Fruit fly (Drosophila melanogaster) whole organism, embryonic: ENCODE measurements around the gene CG18675.

ENCODE experiments used
- Adf1 ChIP-seq: fragments of 200-800 bp; sonication (Bioruptor generic); IDR thresholded peaks from 2 replicates; pipeline ENCODE4 v1.3.6; 2022; ENCODE audit warnings: missing biosample characterization, missing genetic modification characterization
- B-H2 ChIP-seq: fragments of 200-800 bp; sonication (Bioruptor generic); optimal IDR thresholded peaks from 2 replicates; lab custom pipeline; 2018; ENCODE audit warnings: missing biosample characterization, mild to moderate bottlenecking, missing genetic modification characterization
- CG10431 ChIP-seq: fragments of 200-800 bp; sonication (Bioruptor generic); optimal IDR thresholded peaks from 3 replicates; lab custom pipeline; 2018; ENCODE audit warnings: missing biosample characterization, mild to moderate bottlenecking, missing genetic modification characterization
- CG13287 ChIP-seq: fragments of 200-800 bp; sonication (Bioruptor generic); IDR thresholded peaks from 2 replicates; pipeline ENCODE4 v1.3.6; 2022; ENCODE audit warnings: missing biosample characterization, missing genetic modification characterization; ENCODE audit not compliant: partially characterized antibody
- CG14710 ChIP-seq: fragments of 200-800 bp; sonication (Bioruptor generic); optimal IDR thresholded peaks from 3 replicates; lab custom pipeline; 2019; ENCODE audit warnings: missing biosample characterization, mild to moderate bottlenecking, missing genetic modification characterization, moderate library complexity
- CG15514 ChIP-seq: fragments of 200-800 bp; sonication (Bioruptor generic); optimal IDR thresholded peaks from 3 replicates; lab custom pipeline; 2017; ENCODE audit warnings: missing biosample characterization, missing genetic modification characterization, mild to moderate bottlenecking, moderate library complexity, missing genetic modification reagents
- CG17186 ChIP-seq: fragments of 200-800 bp; sonication (Bioruptor generic); optimal IDR thresholded peaks from 3 replicates; lab custom pipeline; 2017; ENCODE audit warnings: missing biosample characterization, missing genetic modification reagents, missing genetic modification characterization
- CG2889 ChIP-seq: fragments of 200-800 bp; sonication (Bioruptor generic); IDR thresholded peaks from 3 replicates; pipeline ENCODE4 v1.3.6; 2022; ENCODE audit warnings: missing biosample characterization, missing genetic modification characterization
- CG3838 ChIP-seq: fragments of 200-800 bp; sonication (Bioruptor generic); optimal IDR thresholded peaks from 3 replicates; lab custom pipeline; 2016; ENCODE audit warnings: missing biosample characterization, missing genetic modification characterization
- CG4730 ChIP-seq: fragments of 200-800 bp; sonication (Bioruptor generic); IDR thresholded peaks from 2 replicates; pipeline ENCODE4 v1.3.6; 2022; ENCODE audit warnings: missing biosample characterization, missing genetic modification characterization
- CG6689 ChIP-seq: fragments of 200-800 bp; sonication (Bioruptor generic); IDR thresholded peaks from 2 replicates; pipeline ENCODE4 v1.3.6; 2022; ENCODE audit warnings: missing biosample characterization, missing genetic modification characterization
- CG6854 ChIP-seq: fragments of 200-800 bp; sonication (Bioruptor generic); optimal IDR thresholded peaks from 3 replicates; lab custom pipeline; 2017; ENCODE audit warnings: missing biosample characterization, mild to moderate bottlenecking, missing genetic modification characterization
- CG7786 ChIP-seq: fragments of 200-800 bp; sonication (Bioruptor generic); optimal IDR thresholded peaks from 2 replicates; lab custom pipeline; 2016; ENCODE audit warnings: missing biosample characterization, missing genetic modification characterization
- CG8924 ChIP-seq: fragments of 200-800 bp; optimal IDR thresholded peaks from 3 replicates; lab custom pipeline; 2019; ENCODE audit warnings: missing biosample characterization, mild to moderate bottlenecking, missing genetic modification characterization, moderate library complexity
- CG8944 ChIP-seq: fragments of 200-800 bp; sonication (Bioruptor generic); optimal IDR thresholded peaks from 3 replicates; lab custom pipeline; 2016; ENCODE audit warnings: missing biosample characterization, missing genetic modification characterization
- CG9797 ChIP-seq: fragments of 200-800 bp; sonication (Bioruptor generic); optimal IDR thresholded peaks from 3 replicates; lab custom pipeline; 2018; ENCODE audit warnings: missing biosample characterization, mild to moderate bottlenecking, missing genetic modification characterization
- CHES-1-like ChIP-seq: fragments of 200-800 bp; sonication (Bioruptor generic); optimal IDR thresholded peaks from 2 replicates; lab custom pipeline; 2016; ENCODE audit warnings: missing biosample characterization, missing genetic modification characterization
- CTCF ChIP-seq: fragments of 200-800 bp; sonication (Bioruptor generic); optimal IDR thresholded peaks from 2 replicates; lab custom pipeline; 2017; ENCODE audit warnings: missing biosample characterization, mild to moderate bottlenecking, missing genetic modification characterization, moderate library complexity
- CoRest ChIP-seq: fragments of 200-800 bp; sonication (Bioruptor generic); optimal IDR thresholded peaks from 3 replicates; lab custom pipeline; 2018; ENCODE audit warnings: missing biosample characterization, mild to moderate bottlenecking, missing genetic modification characterization, moderate library complexity
- D ChIP-seq, 2 experiments: fragments of 200-800 bp in 1 of 2; fragments of >200 bp in 1 of 2; sonication (Bioruptor generic) in 1 of 2; optimal IDR thresholded peaks; 2 replicates in 1 of 2; 3 replicates in 1 of 2; lab custom pipeline; 2017; ENCODE audit warnings: mild to moderate bottlenecking in 1 of 2, missing biosample characterization in 1 of 2, missing genetic modification characterization in 1 of 2, missing genetic modification reagents in 1 of 2
- Dll ChIP-seq: fragments of 200-800 bp; sonication (Bioruptor generic); IDR thresholded peaks from 4 replicates; pipeline ENCODE4 v1.3.6; 2022; ENCODE audit warnings: missing biosample characterization, missing genetic modification characterization; ENCODE audit not compliant: partially characterized antibody
- HLH54F ChIP-seq: fragments of 200-800 bp; sonication (Bioruptor generic); optimal IDR thresholded peaks from 3 replicates; lab custom pipeline; 2016; ENCODE audit warnings: missing biosample characterization, missing genetic modification characterization
- HmgD ChIP-seq: fragments of 200-800 bp; sonication (Bioruptor generic); optimal IDR thresholded peaks from 3 replicates; lab custom pipeline; 2016; ENCODE audit warnings: missing biosample characterization, missing genetic modification characterization
- Hmr ChIP-seq: fragments of 200-800 bp; sonication (Bioruptor generic); optimal IDR thresholded peaks from 3 replicates; lab custom pipeline; 2017; ENCODE audit warnings: mild to moderate bottlenecking, missing biosample characterization, missing genetic modification reagents, missing genetic modification characterization
- Hmx ChIP-seq: fragments of 200-800 bp; sonication (Bioruptor generic); optimal IDR thresholded peaks from 2 replicates; lab custom pipeline; 2016; ENCODE audit warnings: missing biosample characterization, missing genetic modification characterization
- NfI ChIP-seq: fragments of 200-800 bp; sonication (Bioruptor generic); optimal IDR thresholded peaks from 3 replicates; lab custom pipeline; 2018; ENCODE audit warnings: missing biosample characterization, mild to moderate bottlenecking, missing genetic modification characterization, moderate library complexity
- Rfx ChIP-seq: fragments of 200-800 bp; sonication (Bioruptor generic); IDR thresholded peaks from 2 replicates; pipeline ENCODE4 v1.3.6; 2022; ENCODE audit warnings: missing biosample characterization, missing genetic modification characterization
- Sry-δ ChIP-seq: fragments of 200-800 bp; sonication (Bioruptor generic); optimal IDR thresholded peaks from 2 replicates; lab custom pipeline; 2016; ENCODE audit warnings: missing biosample characterization, missing genetic modification characterization
- YL-1 ChIP-seq: fragments of 200-800 bp; sonication (Bioruptor generic); optimal IDR thresholded peaks from 3 replicates; lab custom pipeline; 2017; ENCODE audit warnings: missing biosample characterization, mild to moderate bottlenecking, missing genetic modification characterization
- ci ChIP-seq: fragments of 200-800 bp; sonication (Bioruptor generic); IDR thresholded peaks from 3 replicates; pipeline ENCODE4 v1.3.6; 2022; ENCODE audit warnings: missing biosample characterization, missing genetic modification characterization
- crp ChIP-seq, 2 experiments: fragments of 200-800 bp; sonication (Bioruptor generic); optimal IDR thresholded peaks; 2 replicates in 1 of 2; 3 replicates in 1 of 2; lab custom pipeline; 2017; ENCODE audit warnings: missing biosample characterization in 2 of 2, missing genetic modification characterization in 2 of 2, mild to moderate bottlenecking in 1 of 2, moderate library complexity in 1 of 2
- dpn ChIP-seq, 2 experiments: fragments of 200-800 bp; sonication (Bioruptor generic); optimal IDR thresholded peaks; 3 replicates each; lab custom pipeline; 2016; ENCODE audit warnings: missing biosample characterization in 2 of 2, missing genetic modification characterization in 2 of 2
- gcm2 ChIP-seq: fragments of 200-800 bp; sonication (Bioruptor generic); optimal IDR thresholded peaks from 2 replicates; lab custom pipeline; 2016; ENCODE audit warnings: missing biosample characterization, missing genetic modification characterization
- gfzf ChIP-seq: fragments of 200-800 bp; sonication (Bioruptor generic); optimal IDR thresholded peaks from 2 replicates; lab custom pipeline; 2016; ENCODE audit warnings: missing biosample characterization, mild to moderate bottlenecking, missing genetic modification characterization, moderate library complexity
- gsb ChIP-seq: fragments of 200-800 bp; sonication (Bioruptor generic); IDR thresholded peaks from 2 replicates; pipeline ENCODE4 v1.3.6; 2022; ENCODE audit warnings: missing biosample characterization, missing genetic modification characterization
- hb ChIP-seq: fragments of 200-800 bp; sonication (Bioruptor generic); IDR thresholded peaks from 3 replicates; pipeline ENCODE4 v1.3.6; 2022; ENCODE audit warnings: missing biosample characterization, missing genetic modification characterization; ENCODE audit not compliant: partially characterized antibody
- jing ChIP-seq: fragments of 200-800 bp; sonication (Bioruptor generic); optimal IDR thresholded peaks from 2 replicates; lab custom pipeline; 2018; ENCODE audit warnings: missing biosample characterization, mild to moderate bottlenecking, missing genetic modification characterization
- kay ChIP-seq: fragments of 200-800 bp; sonication (Bioruptor generic); optimal IDR thresholded peaks from 2 replicates; lab custom pipeline; 2016; ENCODE audit warnings: missing biosample characterization, missing genetic modification characterization
- ken ChIP-seq: fragments of 200-800 bp; sonication (Bioruptor generic); IDR thresholded peaks from 3 replicates; pipeline ENCODE4 v1.3.6; 2022; ENCODE audit warnings: missing biosample characterization, missing genetic modification characterization
- kni ChIP-seq: fragments of 200-800 bp; sonication (Bioruptor generic); optimal IDR thresholded peaks from 3 replicates; lab custom pipeline; 2017; ENCODE audit warnings: mild to moderate bottlenecking, missing biosample characterization, missing genetic modification reagents, missing genetic modification characterization
- lab ChIP-seq: fragments of 200-800 bp; sonication (Bioruptor generic); optimal IDR thresholded peaks from 3 replicates; lab custom pipeline; 2017; ENCODE audit warnings: missing biosample characterization, missing genetic modification characterization, mild to moderate bottlenecking, moderate library complexity, missing genetic modification reagents
- otp ChIP-seq: fragments of 200-800 bp; sonication (Bioruptor generic); IDR thresholded peaks from 3 replicates; pipeline ENCODE4, ENCODE4 v1.3.6; 2022; ENCODE audit warnings: missing biosample characterization, missing genetic modification characterization
- pros ChIP-seq: fragments of 200-800 bp; sonication (Bioruptor generic); optimal IDR thresholded peaks from 3 replicates; lab custom pipeline; 2019; ENCODE audit warnings: missing biosample characterization, mild to moderate bottlenecking, missing genetic modification characterization, moderate library complexity
- psq ChIP-seq: fragments of 200-800 bp; sonication (Bioruptor generic); optimal IDR thresholded peaks from 2 replicates; lab custom pipeline; 2017; ENCODE audit warnings: missing biosample characterization, missing genetic modification characterization
- slou ChIP-seq: fragments of 200-800 bp; sonication (Bioruptor generic); optimal IDR thresholded peaks from 3 replicates; lab custom pipeline; 2016; ENCODE audit warnings: missing biosample characterization, missing genetic modification characterization
- ssp ChIP-seq: fragments of 200-800 bp; sonication (Bioruptor generic); IDR thresholded peaks from 2 replicates; pipeline ENCODE4 v1.3.6; 2022; ENCODE audit warnings: missing biosample characterization, missing genetic modification characterization
- tll ChIP-seq, 2 experiments: fragments of 200-800 bp in 1 of 2; fragments of >200 bp in 1 of 2; sonication (Bioruptor generic) in 1 of 2; optimal IDR thresholded peaks; 2 replicates each; lab custom pipeline; 2017 to 2019; ENCODE audit warnings: missing biosample characterization in 2 of 2, missing genetic modification characterization in 2 of 2, mild to moderate bottlenecking in 1 of 2, moderate library complexity in 1 of 2
- tx ChIP-seq: fragments of 200-800 bp; sonication (Bioruptor generic); optimal IDR thresholded peaks from 2 replicates; lab custom pipeline; 2016; ENCODE audit warnings: missing biosample characterization, missing genetic modification characterization

The CG18675 gene

DNA sequence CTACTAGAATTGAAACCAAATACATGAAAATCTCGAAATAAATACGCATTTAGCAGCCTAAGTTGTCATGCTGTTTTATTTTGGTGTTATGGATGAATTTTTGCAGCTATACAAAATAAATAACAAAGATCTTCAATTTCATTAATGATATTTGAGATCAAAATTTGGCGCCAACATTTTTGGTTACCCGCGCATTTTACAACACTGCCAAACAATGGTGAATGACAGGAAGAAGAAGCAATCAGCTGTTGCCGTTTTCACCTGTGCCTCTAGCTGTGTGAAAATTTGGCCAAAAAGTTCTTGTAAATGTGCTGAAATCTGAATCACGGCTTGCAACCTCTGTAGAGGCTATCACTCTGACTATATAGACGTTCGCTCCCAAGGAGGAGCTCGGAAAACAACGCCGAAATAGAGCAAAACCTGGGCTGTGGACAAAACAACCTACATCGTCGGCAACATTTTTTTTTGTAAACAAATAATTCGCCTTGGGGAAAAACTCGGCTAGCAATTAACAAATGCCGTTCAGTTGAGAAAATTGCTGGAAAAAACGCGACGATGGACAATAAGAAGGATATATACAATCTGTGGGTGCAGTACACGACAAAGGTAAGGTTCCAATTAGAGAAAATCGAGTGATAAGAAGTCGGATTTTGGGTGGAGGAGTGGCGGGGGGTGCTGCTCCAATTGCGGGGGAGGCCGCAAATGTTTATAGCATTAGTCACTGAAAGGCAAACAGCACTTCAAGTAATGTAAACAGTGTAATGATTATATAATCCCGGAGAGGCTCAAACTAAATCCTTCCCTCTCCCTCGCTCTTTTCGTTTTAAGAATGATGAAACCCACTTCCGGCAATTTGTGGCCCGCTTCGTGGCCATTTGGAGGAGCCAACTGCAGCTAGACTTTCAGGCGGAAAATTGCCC lies 20.3 kb downstream of the CG18675 start, which contains the start of gene CG43367 (continued):
- TF ChIP-seq ken (GFP tag; lab: Robert Waterston, UW) (peak; percentile 31; the same call in 1 of the 3 replicates), YL-1 (GFP tag; lab: Kevin White, UChicago) (peak; percentile 45), tx (GFP tag; lab: Kevin White, UChicago) (no peak), Dll (GFP tag; lab: Robert Waterston, UW) (0 out of 4 replicates have a peak, but pooled peaks have one; percentile 32), CG4730 (no peak), lab (GFP tag; lab: Kevin White, UChicago) (peak; percentile 39), crp (GFP tag; optimal IDR thresholded peaks at IDR 0.05; lab: Kevin White, UChicago) (peak; percentile 94 to 98), CG13287 (GFP tag; lab: Robert Waterston, UW) (peak; percentile 22; the same call in 1 of the 2 replicates), ssp (GFP tag; lab: Robert Waterston, UW) (no peak), CHES-1-like (peak; percentile 11), Adf1 (GFP tag; lab: Robert Waterston, UW) (no peak), CG10431 (no peak), HLH54F (peak; percentile 18), gcm2 (GFP tag; lab: Kevin White, UChicago) (no peak), ci (GFP tag; lab: Robert Waterston, UW) (0 out of 3 replicates have a peak, but pooled peaks have one; percentile 37), CG2889 (no peak), CG7786 (GFP tag; lab: Kevin White, UChicago) (no peak), dpn (GFP tag; optimal IDR thresholded peaks at IDR 0.05; lab: Kevin White, UChicago) (peak in 1 of 2 experiments; percentile 40), gfzf (peak; percentile 47), D (optimal IDR thresholded peaks at IDR 0.05; lab: Kevin White, UChicago) (no peak), D (GFP tag; optimal IDR thresholded peaks at IDR 0.05; lab: Kevin White, UChicago) (no peak), CoRest (tag; lab: Kevin White, UChicago) (no peak), kni (GFP tag; lab: Kevin White, UChicago) (peak; percentile 60), CG17186 (GFP tag; lab: Kevin White, UChicago) (peak; percentile 15), jing (no peak), Sry-δ (GFP tag; lab: Kevin White, UChicago) (no peak), slou (no peak), NfI (GFP tag; lab: Kevin White, UChicago) (peak; percentile 16), CG6854 (no peak), Hmr (GFP tag; lab: Kevin White, UChicago) (peak; percentile 6), CG6689 (no peak), gsb (GFP tag; lab: Robert Waterston, UW) (no peak), CTCF (GFP tag; lab: Kevin White, UChicago) (peak; percentile 2), Rfx (GFP tag; lab: Robert Waterston, UW) (peak; percentile 67), Hmx (GFP tag; lab: Kevin White, UChicago) (no peak), CG9797 (GFP tag; lab: Kevin White, UChicago) (peak; percentile 0), CG14710 (no peak), kay (GFP tag; lab: Kevin White, UChicago) (peak; percentile 26), pros (GFP tag; lab: Kevin White, UChicago) (no peak), otp (GFP tag; lab: Robert Waterston, UW) (0 out of 3 replicates have a peak, but pooled peaks have one; percentile 25), B-H2 (GFP tag; lab: Kevin White, UChicago) (no peak), HmgD (GFP tag; lab: Kevin White, UChicago) (peak; percentile 25), CG15514 (GFP tag; lab: Kevin White, UChicago) (peak; percentile 29), CG8944 (GFP tag; lab: Kevin White, UChicago) (no peak), hb (GFP tag; lab: Robert Waterston, UW) (no peak), psq (GFP tag; lab: Kevin White, UChicago) (no peak), CG8924 (tag; lab: Kevin White, UChicago) (no peak), CG3838 (no peak), tll (GFP tag; optimal IDR thresholded peaks at IDR 0.05; lab: Kevin White, UChicago) (peak in 1 of 2 experiments; percentile 34)
